Fruit fly (Drosophila melanogaster) whole organism, embryonic: ENCODE results near the gene ND-23.

Experiments used
- Antp ChIP-seq: fragments of 200-800 bp; sonication (Bioruptor generic); optimal IDR thresholded peaks from 3 replicates; lab custom pipeline; 2016; ENCODE audit warnings: missing biosample characterization, missing genetic modification characterization
- Asciz ChIP-seq: fragments of 200-800 bp; sonication (Bioruptor generic); optimal IDR thresholded peaks from 2 replicates; lab custom pipeline; 2017; ENCODE audit warnings: missing biosample characterization, mild to moderate bottlenecking, missing genetic modification characterization, missing genetic modification reagents
- Atf6 ChIP-seq: fragments of 200-800 bp; sonication (Bioruptor generic); IDR thresholded peaks from 2 replicates; pipeline ENCODE4 v1.3.6; 2022; ENCODE audit warnings: missing biosample characterization, missing genetic modification characterization
- Bgb ChIP-seq: fragments of 200-800 bp; sonication (Bioruptor generic); IDR thresholded peaks from 2 replicates; pipeline ENCODE4 v1.3.6; 2022; ENCODE audit warnings: missing biosample characterization, missing genetic modification characterization; ENCODE audit not compliant: partially characterized antibody
- CG10267 ChIP-seq: fragments of 200-800 bp; sonication (Bioruptor generic); optimal IDR thresholded peaks from 2 replicates; lab custom pipeline; 2018; ENCODE audit warnings: missing biosample characterization, mild to moderate bottlenecking, missing genetic modification characterization, moderate library complexity
- CG11560 ChIP-seq: fragments of 200-800 bp; sonication (Bioruptor generic); IDR thresholded peaks from 3 replicates; pipeline ENCODE4 v1.3.6; 2022; ENCODE audit warnings: missing biosample characterization, missing genetic modification characterization
- CG14860 ChIP-seq: fragments of 200-800 bp; sonication (Bioruptor generic); IDR thresholded peaks from 3 replicates; pipeline ENCODE4 v1.3.6; 2022; ENCODE audit warnings: missing biosample characterization, missing genetic modification characterization; ENCODE audit not compliant: partially characterized antibody
- CG15479 ChIP-seq: fragments of 200-800 bp; sonication (Bioruptor generic); optimal IDR thresholded peaks from 3 replicates; lab custom pipeline; 2019; ENCODE audit warnings: missing biosample characterization, mild to moderate bottlenecking, missing genetic modification characterization, moderate library complexity
- CG2889 ChIP-seq: fragments of 200-800 bp; sonication (Bioruptor generic); IDR thresholded peaks from 3 replicates; pipeline ENCODE4 v1.3.6; 2022; ENCODE audit warnings: missing biosample characterization, missing genetic modification characterization
- CG34224 ChIP-seq: fragments of 200-800 bp; sonication (Bioruptor generic); IDR thresholded peaks from 3 replicates; pipeline ENCODE4 v1.3.6; 2022; ENCODE audit warnings: missing biosample characterization, missing genetic modification characterization; ENCODE audit not compliant: partially characterized antibody
- CG3995 ChIP-seq: fragments of 200-800 bp; sonication (Bioruptor generic); optimal IDR thresholded peaks from 3 replicates; lab custom pipeline; 2016; ENCODE audit warnings: missing biosample characterization, missing genetic modification characterization
- CG5180 ChIP-seq: fragments of 200-800 bp; sonication (Bioruptor generic); optimal IDR thresholded peaks from 3 replicates; lab custom pipeline; 2017; ENCODE audit warnings: missing biosample characterization, missing genetic modification characterization, mild to moderate bottlenecking, moderate library complexity, missing genetic modification reagents
- CG8089 ChIP-seq: fragments of 200-800 bp; sonication (Bioruptor generic); optimal IDR thresholded peaks from 3 replicates; lab custom pipeline; 2016; ENCODE audit warnings: missing biosample characterization, missing genetic modification characterization
- CG9817 ChIP-seq: fragments of 200-800 bp; sonication (Bioruptor generic); optimal IDR thresholded peaks from 2 replicates; lab custom pipeline; 2018; ENCODE audit warnings: missing biosample characterization, mild to moderate bottlenecking, missing genetic modification characterization, moderate library complexity
- CHES-1-like ChIP-seq: fragments of 200-800 bp; sonication (Bioruptor generic); optimal IDR thresholded peaks from 2 replicates; lab custom pipeline; 2016; ENCODE audit warnings: missing biosample characterization, missing genetic modification characterization
- Chrac-16 ChIP-seq: fragments of 200-800 bp; sonication (Bioruptor generic); optimal IDR thresholded peaks from 3 replicates; lab custom pipeline; 2016; ENCODE audit warnings: missing biosample characterization, missing genetic modification characterization
- Dll ChIP-seq: fragments of 200-800 bp; sonication (Bioruptor generic); IDR thresholded peaks from 4 replicates; pipeline ENCODE4 v1.3.6; 2022; ENCODE audit warnings: missing biosample characterization, missing genetic modification characterization; ENCODE audit not compliant: partially characterized antibody
- Eip74EF ChIP-seq, 2 experiments: fragments of 200-800 bp in 1 of 2; fragments of >200 bp in 1 of 2; sonication (Bioruptor generic) in 1 of 2; optimal IDR thresholded peaks; 2 replicates each; lab custom pipeline; 2017 to 2019; ENCODE audit warnings: missing biosample characterization in 2 of 2, missing genetic modification characterization in 2 of 2, mild to moderate bottlenecking in 1 of 2, moderate library complexity in 1 of 2
- HLH4C ChIP-seq: fragments of 200-800 bp; sonication (Bioruptor generic); IDR thresholded peaks from 3 replicates; pipeline ENCODE4 v1.3.6; 2022; ENCODE audit warnings: missing biosample characterization, missing genetic modification characterization; ENCODE audit not compliant: partially characterized antibody
- Med ChIP-seq: fragments of 200-800 bp; sonication (Bioruptor generic); peaks from one replicate; lab custom pipeline; 2016; ENCODE audit warnings: missing biosample characterization, missing genetic modification characterization, mild to moderate bottlenecking, inconsistent platforms, moderate library complexity
- NK7.1 ChIP-seq: fragments of 200-800 bp; sonication (Bioruptor generic); optimal IDR thresholded peaks from 3 replicates; lab custom pipeline; 2016; ENCODE audit warnings: missing biosample characterization, missing genetic modification characterization
- Nf-YB ChIP-seq: fragments of 200-800 bp; sonication (Bioruptor generic); optimal IDR thresholded peaks from 3 replicates; lab custom pipeline; 2019; ENCODE audit warnings: missing biosample characterization, mild to moderate bottlenecking, missing genetic modification characterization, moderate library complexity
- Sin3A ChIP-seq: fragments of >200 bp; optimal IDR thresholded peaks from 2 replicates; lab custom pipeline; 2018
- Sox102F ChIP-seq: fragments of 200-800 bp; sonication (Bioruptor generic); optimal IDR thresholded peaks from 2 replicates; lab custom pipeline; 2018; ENCODE audit warnings: missing biosample characterization, mild to moderate bottlenecking, missing genetic modification characterization, moderate library complexity
- Sry-δ ChIP-seq: fragments of 200-800 bp; sonication (Bioruptor generic); optimal IDR thresholded peaks from 2 replicates; lab custom pipeline; 2016; ENCODE audit warnings: missing biosample characterization, missing genetic modification characterization
- Ssrp ChIP-seq: fragments of 200-800 bp; sonication (Bioruptor generic); optimal IDR thresholded peaks from 2 replicates; lab custom pipeline; 2018; ENCODE audit warnings: missing biosample characterization, mild to moderate bottlenecking, missing genetic modification characterization, moderate library complexity
- Xbp1 ChIP-seq: fragments of 200-800 bp; sonication (Bioruptor generic); optimal IDR thresholded peaks from 3 replicates; lab custom pipeline; 2016; ENCODE audit warnings: missing biosample characterization, mild to moderate bottlenecking, missing genetic modification characterization
- ara ChIP-seq: fragments of 200-800 bp; sonication (Bioruptor generic); IDR thresholded peaks from 2 replicates; pipeline ENCODE4 v1.3.6; 2022; ENCODE audit warnings: missing biosample characterization, missing genetic modification characterization
- bowl ChIP-seq: fragments of 200-800 bp; sonication (Bioruptor generic); IDR thresholded peaks from 2 replicates; pipeline ENCODE4 v1.3.6; 2022; ENCODE audit warnings: missing biosample characterization, missing genetic modification characterization
- croc ChIP-seq: fragments of 200-800 bp; sonication (Bioruptor generic); conservative IDR thresholded peaks from 3 replicates; pipeline ENCODE4 v1.3.6; 2022; ENCODE audit warnings: missing biosample characterization, missing genetic modification characterization
- dati ChIP-seq: fragments of 200-800 bp; sonication (Bioruptor generic); IDR thresholded peaks from 2 replicates; pipeline ENCODE4 v1.3.6; 2022; ENCODE audit warnings: missing biosample characterization, missing genetic modification characterization
- dimm ChIP-seq: fragments of 200-800 bp; sonication (Bioruptor generic); IDR thresholded peaks from 2 replicates; pipeline ENCODE4 v1.3.6; 2022; ENCODE audit warnings: missing biosample characterization, missing genetic modification characterization
- gsb-n ChIP-seq: fragments of 200-800 bp; sonication (Bioruptor generic); optimal IDR thresholded peaks from 3 replicates; lab custom pipeline; 2018; ENCODE audit warnings: missing biosample characterization, mild to moderate bottlenecking, missing genetic modification characterization
- hbn ChIP-seq: fragments of 200-800 bp; sonication (Bioruptor generic); IDR thresholded peaks from 2 replicates; pipeline ENCODE4 v1.3.6; 2022; ENCODE audit warnings: missing biosample characterization, missing genetic modification characterization; ENCODE audit not compliant: partially characterized antibody
- her ChIP-seq: fragments of 200-800 bp; sonication (Bioruptor generic); optimal IDR thresholded peaks from 2 replicates; lab custom pipeline; 2016; ENCODE audit warnings: missing biosample characterization, missing genetic modification characterization
- knrl ChIP-seq: fragments of 200-800 bp; sonication (Bioruptor generic); IDR thresholded peaks from 3 replicates; pipeline ENCODE4 v1.3.6; 2022; ENCODE audit warnings: missing biosample characterization, missing genetic modification characterization; ENCODE audit not compliant: partially characterized antibody
- lab ChIP-seq: fragments of 200-800 bp; sonication (Bioruptor generic); optimal IDR thresholded peaks from 3 replicates; lab custom pipeline; 2017; ENCODE audit warnings: missing biosample characterization, missing genetic modification characterization, mild to moderate bottlenecking, moderate library complexity, missing genetic modification reagents
- lbe ChIP-seq: fragments of 200-800 bp; sonication (Bioruptor generic); optimal IDR thresholded peaks from 2 replicates; lab custom pipeline; 2016; ENCODE audit warnings: missing biosample characterization, mild to moderate bottlenecking, missing genetic modification characterization
- lmd ChIP-seq: fragments of 200-800 bp; sonication (Bioruptor generic); IDR thresholded peaks from 2 replicates; pipeline ENCODE4 v1.3.6; 2022; ENCODE audit warnings: missing biosample characterization, missing genetic modification characterization
- nerfin-1 ChIP-seq: fragments of 200-800 bp; sonication (Bioruptor generic); optimal IDR thresholded peaks from 3 replicates; lab custom pipeline; 2019; ENCODE audit warnings: missing biosample characterization, mild to moderate bottlenecking, missing genetic modification characterization, moderate library complexity
- onecut ChIP-seq: fragments of 200-800 bp; sonication (Bioruptor generic); IDR thresholded peaks from 2 replicates; pipeline ENCODE4 v1.3.6; 2022; ENCODE audit warnings: missing biosample characterization, missing genetic modification characterization
- peb ChIP-seq: fragments of 200-800 bp; sonication (Bioruptor generic); IDR thresholded peaks from 2 replicates; pipeline ENCODE4 v1.3.6; 2022; ENCODE audit warnings: missing biosample characterization, missing genetic modification characterization
- pfk ChIP-seq: fragments of 200-800 bp; sonication (Bioruptor generic); optimal IDR thresholded peaks from 2 replicates; lab custom pipeline; 2018; ENCODE audit warnings: missing biosample characterization, mild to moderate bottlenecking, missing genetic modification characterization, moderate library complexity
- pum ChIP-seq: fragments of 200-800 bp; sonication (Bioruptor generic); optimal IDR thresholded peaks from 2 replicates; lab custom pipeline; 2016; ENCODE audit warnings: missing biosample characterization, missing genetic modification characterization
- pzg ChIP-seq: fragments of 200-800 bp; sonication (Bioruptor generic); optimal IDR thresholded peaks from 3 replicates; lab custom pipeline; 2018; ENCODE audit warnings: missing biosample characterization, mild to moderate bottlenecking, missing genetic modification characterization, moderate library complexity
- row ChIP-seq: fragments of 200-800 bp; sonication (Bioruptor generic); IDR thresholded peaks from 3 replicates; pipeline ENCODE4 v1.3.6; 2022; ENCODE audit warnings: missing biosample characterization, missing genetic modification characterization
- sima ChIP-seq: fragments of 200-800 bp; sonication (Bioruptor generic); optimal IDR thresholded peaks from 2 replicates; lab custom pipeline; 2016; ENCODE audit warnings: missing biosample characterization, missing genetic modification characterization
- sna ChIP-seq: fragments of 200-800 bp; sonication (Bioruptor generic); IDR thresholded peaks from 2 replicates; pipeline ENCODE4 v1.3.6; 2022; ENCODE audit warnings: missing biosample characterization, missing genetic modification characterization; ENCODE audit not compliant: partially characterized antibody
- zf30C ChIP-seq: fragments of 200-800 bp; sonication (Bioruptor generic); optimal IDR thresholded peaks from 3 replicates; lab custom pipeline; 2018; ENCODE audit warnings: missing biosample characterization, mild to moderate bottlenecking, missing genetic modification characterization

The ND-23 gene

DNA sequence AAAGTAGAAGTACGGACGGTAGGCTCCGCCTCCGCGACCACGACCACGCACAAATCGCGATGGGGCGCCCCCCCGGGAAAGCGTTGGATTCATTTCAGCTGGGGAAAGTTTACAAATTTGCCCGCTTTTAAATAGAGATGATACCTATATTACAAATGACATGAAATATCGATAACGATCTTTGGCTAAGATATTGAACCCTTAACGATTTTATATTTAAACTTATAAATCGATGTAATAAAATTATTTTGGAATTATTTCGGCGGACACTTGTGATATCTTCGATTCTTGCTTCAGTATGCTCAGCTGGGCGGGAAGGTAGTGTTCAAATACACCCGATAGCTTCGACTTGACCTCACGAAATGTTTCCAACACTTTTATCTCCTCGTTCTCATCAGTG, 4.4 kb downstream of the ND-23 start, which contains the start of gene rec (continued):
- TF ChIP-seq Xbp1 (GFP tag; lab: Kevin White, UChicago) (no peak), row (GFP tag; lab: Robert Waterston, UW) (no peak), Sin3A (peak; percentile 17), nerfin-1 (tag; lab: Kevin White, UChicago) (no peak), hbn (GFP tag; lab: Robert Waterston, UW) (peak; percentile 31; the same call in 1 of the 2 replicates), Sry-δ (peak; percentile 57), zf30C (GFP tag; lab: Kevin White, UChicago) (no peak), HLH4C (GFP tag; lab: Robert Waterston, UW) (peak; percentile 57; the same call in 2 of the 3 replicates), onecut (no peak), CG10267 (peak; percentile 14), Med (GFP tag; lab: Kevin White, UChicago) (peak; percentile 66), pzg (GFP tag; lab: Kevin White, UChicago) (peak; percentile 19), knrl (GFP tag; lab: Robert Waterston, UW) (peak; percentile 66; the same call in 2 of the 3 replicates), Dll (peak; percentile 74), sna (peak; percentile 58; the same call in 1 of the 2 replicates), CG34224 (peak; percentile 42; the same call in 1 of the 3 replicates)

DNA sequence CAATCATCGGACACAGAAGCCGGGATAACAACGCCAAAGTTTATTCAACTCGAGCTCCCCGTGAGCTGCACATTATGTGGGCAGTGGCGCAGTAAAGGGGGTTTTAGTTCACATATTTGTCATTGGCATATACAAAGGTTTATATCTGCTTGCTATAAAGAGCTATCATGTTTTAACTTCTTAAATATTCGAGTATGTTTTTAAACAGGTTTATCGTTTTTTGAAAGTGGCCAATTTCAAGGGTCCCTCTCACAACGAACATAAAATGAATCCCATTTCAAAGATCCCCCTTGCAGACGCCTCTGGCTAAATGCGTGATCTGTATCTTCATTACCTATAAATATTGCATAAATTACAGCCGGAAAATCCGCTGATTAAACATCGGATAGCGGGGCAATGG, 9.4 kb downstream of the ND-23 start:
- TF ChIP-seq CG14860, result no peak
- no peak for TF ChIP-seq gsb-n (tag; lab: Kevin White, UChicago)
- peak; percentile 19 for TF ChIP-seq Xbp1 (GFP tag; lab: Kevin White, UChicago)
- no peak for TF ChIP-seq sima (GFP tag; lab: Kevin White, UChicago)
- TF ChIP-seq dimm (GFP tag; lab: Robert Waterston, UW), result no peak
- no peak for TF ChIP-seq nerfin-1 (tag; lab: Kevin White, UChicago)
- TF ChIP-seq Sox102F (GFP tag; lab: Kevin White, UChicago), result peak; percentile 51
- no peak for TF ChIP-seq Ssrp
- no peak for TF ChIP-seq Bgb
- TF ChIP-seq bowl (GFP tag; lab: Robert Waterston, UW), result no peak
- peak; percentile 30 for TF ChIP-seq lmd (GFP tag; lab: Robert Waterston, UW)
- no peak for TF ChIP-seq her
- TF ChIP-seq NK7.1 (GFP tag; lab: Kevin White, UChicago), result no peak
- TF ChIP-seq croc (GFP tag; lab: Robert Waterston, UW), result no peak
- TF ChIP-seq Nf-YB (GFP tag; lab: Kevin White, UChicago), result no peak
- TF ChIP-seq Chrac-16, result no peak
- no peak; the same call in 1 of the 2 replicates for TF ChIP-seq Atf6 (GFP tag; lab: Robert Waterston, UW)
- peak; percentile 13 for TF ChIP-seq CG9817 (tag; lab: Kevin White, UChicago)
- TF ChIP-seq pum, result no peak
- no peak for TF ChIP-seq CHES-1-like (GFP tag; lab: Kevin White, UChicago)
- no peak for TF ChIP-seq Asciz (GFP tag; lab: Kevin White, UChicago)
- TF ChIP-seq lbe, result peak; percentile 31
- peak; percentile 18 for TF ChIP-seq lab (GFP tag; lab: Kevin White, UChicago)
- TF ChIP-seq CG2889, result no peak
- no peak for TF ChIP-seq dati
- no peak for TF ChIP-seq pfk
- TF ChIP-seq peb, result no peak
- no peak for TF ChIP-seq CG11560 (tag; lab: Robert Waterston, UW)
- TF ChIP-seq ara (GFP tag; lab: Robert Waterston, UW), result no peak
- no peak for TF ChIP-seq Dll
- TF ChIP-seq sna, result no peak
- no peak for TF ChIP-seq Antp (GFP tag; lab: Kevin White, UChicago)
- peak; percentile 20 for TF ChIP-seq CG5180 (GFP tag; lab: Kevin White, UChicago)
- no peak for TF ChIP-seq pzg (GFP tag; lab: Kevin White, UChicago)
- TF ChIP-seq CG3995 (GFP tag; lab: Kevin White, UChicago), result no peak
- TF ChIP-seq Eip74EF (GFP tag; optimal IDR thresholded peaks at IDR 0.05; lab: Kevin White, UChicago), result peak in 1 of 2 experiments; percentile 3
- TF ChIP-seq CG8089, result no peak
- no peak for TF ChIP-seq CG15479 (GFP tag; lab: Kevin White, UChicago)
